Fruit fly (Drosophila melanogaster): Measurements from ENCODE around the gene CG11679.

DNA sequence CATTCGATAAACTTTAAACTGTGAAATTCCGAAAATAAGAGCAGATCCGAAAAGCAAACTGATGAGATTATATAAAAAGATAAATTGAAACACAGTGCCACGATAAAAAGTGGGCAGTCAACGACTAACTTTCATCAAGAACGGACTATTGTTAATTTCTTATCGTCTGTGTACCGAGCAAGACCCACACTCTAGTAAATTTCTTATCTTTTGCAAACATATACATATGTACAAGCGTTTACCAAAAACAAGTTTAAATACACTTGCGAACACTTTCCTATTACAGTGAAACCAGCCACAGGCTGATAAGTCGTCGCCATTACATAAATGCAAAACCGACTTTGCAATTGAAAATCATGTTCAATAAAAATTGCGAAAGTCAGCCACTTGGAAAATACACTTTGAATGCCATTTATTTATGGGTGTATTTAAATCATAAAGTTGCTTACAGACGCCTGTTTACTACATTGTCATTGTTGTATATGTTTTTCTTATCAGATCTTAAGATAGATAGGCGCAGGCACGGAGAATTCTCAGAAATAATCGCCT, 20.0 kb upstream of the CG11679 start:
- no peak for TF ChIP-seq Myc (optimal IDR thresholded peaks at IDR 0.05)
- no peak for TF ChIP-seq psq (optimal IDR thresholded peaks at IDR 0.05)
- TF ChIP-seq h (optimal IDR thresholded peaks at IDR 0.05), result no peak
